Fruit fly (Drosophila melanogaster) whole organism, embryonic: ENCODE data around the gene Catsup.
A peak's percentile ranks its signal among the peaks of the same experiment; 100 is the strongest.

Source experiments
- Aef1 ChIP-seq: fragments of 200-800 bp; sonication (Bioruptor generic); IDR thresholded peaks from 3 replicates; pipeline ENCODE4 v1.3.6; 2022; ENCODE audit warnings: missing biosample characterization, missing genetic modification characterization
- Atf3 ChIP-seq: fragments of 200-800 bp; sonication (Bioruptor generic); optimal IDR thresholded peaks from 3 replicates; lab custom pipeline; 2016; ENCODE audit warnings: missing biosample characterization, missing genetic modification characterization
- CG11398 ChIP-seq: fragments of 200-800 bp; sonication (Bioruptor generic); optimal IDR thresholded peaks from 2 replicates; lab custom pipeline; 2016; ENCODE audit warnings: missing biosample characterization, missing genetic modification characterization
- CG11560 ChIP-seq: fragments of 200-800 bp; sonication (Bioruptor generic); IDR thresholded peaks from 3 replicates; pipeline ENCODE4 v1.3.6; 2022; ENCODE audit warnings: missing biosample characterization, missing genetic modification characterization
- CG11695 ChIP-seq: fragments of 200-800 bp; sonication (Bioruptor generic); IDR thresholded peaks from 3 replicates; pipeline ENCODE4 v1.3.6; 2022; ENCODE audit warnings: missing biosample characterization, missing genetic modification characterization
- CG12104 ChIP-seq: fragments of 200-800 bp; sonication (Bioruptor generic); optimal IDR thresholded peaks from 3 replicates; lab custom pipeline; 2016; ENCODE audit warnings: missing biosample characterization, missing genetic modification characterization
- CG13424 ChIP-seq: fragments of 200-800 bp; sonication (Bioruptor generic); optimal IDR thresholded peaks from 2 replicates; lab custom pipeline; 2019; ENCODE audit warnings: missing biosample characterization, mild to moderate bottlenecking, missing genetic modification characterization, moderate library complexity
- CG13624 ChIP-seq: fragments of 200-800 bp; sonication (Bioruptor generic); optimal IDR thresholded peaks from 2 replicates; lab custom pipeline; 2016; ENCODE audit warnings: missing biosample characterization, missing genetic modification characterization
- CG15011 ChIP-seq: fragments of 200-800 bp; sonication (Bioruptor generic); optimal IDR thresholded peaks from 3 replicates; lab custom pipeline; 2018; ENCODE audit warnings: missing biosample characterization, mild to moderate bottlenecking, missing genetic modification characterization
- CG18011 ChIP-seq: fragments of 200-800 bp; sonication (Bioruptor generic); optimal IDR thresholded peaks from 2 replicates; lab custom pipeline; 2017; ENCODE audit warnings: missing biosample characterization, missing genetic modification characterization, mild to moderate bottlenecking, moderate library complexity, missing genotype
- CG2129 ChIP-seq: fragments of 200-800 bp; sonication (Bioruptor generic); IDR thresholded peaks from 2 replicates; pipeline ENCODE4 v1.3.6; 2022; ENCODE audit warnings: missing biosample characterization, missing genetic modification characterization; ENCODE audit not compliant: partially characterized antibody
- CG4854 ChIP-seq: fragments of 200-800 bp; sonication (Bioruptor generic); optimal IDR thresholded peaks from 2 replicates; lab custom pipeline; 2016; ENCODE audit warnings: missing biosample characterization, missing genetic modification characterization, inconsistent platforms
- CG5180 ChIP-seq: fragments of 200-800 bp; sonication (Bioruptor generic); optimal IDR thresholded peaks from 3 replicates; lab custom pipeline; 2017; ENCODE audit warnings: missing biosample characterization, missing genetic modification characterization, mild to moderate bottlenecking, moderate library complexity, missing genetic modification reagents
- CG5953 ChIP-seq: fragments of 200-800 bp; sonication (Bioruptor generic); IDR thresholded peaks from 2 replicates; pipeline ENCODE4 v1.3.6; 2022; ENCODE audit warnings: missing biosample characterization, missing genetic modification characterization
- CG6683 ChIP-seq: fragments of 200-800 bp; sonication (Bioruptor generic); optimal IDR thresholded peaks from 2 replicates; lab custom pipeline; 2017; ENCODE audit warnings: missing biosample characterization, mild to moderate bottlenecking, missing genetic modification characterization, missing genetic modification reagents
- CG6854 ChIP-seq: fragments of 200-800 bp; sonication (Bioruptor generic); optimal IDR thresholded peaks from 3 replicates; lab custom pipeline; 2017; ENCODE audit warnings: missing biosample characterization, mild to moderate bottlenecking, missing genetic modification characterization
- CHES-1-like ChIP-seq: fragments of 200-800 bp; sonication (Bioruptor generic); optimal IDR thresholded peaks from 2 replicates; lab custom pipeline; 2016; ENCODE audit warnings: missing biosample characterization, missing genetic modification characterization
- Camta ChIP-seq: fragments of 200-800 bp; sonication (Bioruptor generic); optimal IDR thresholded peaks from 2 replicates; lab custom pipeline; 2016; ENCODE audit warnings: missing biosample characterization, missing genetic modification characterization
- Dbx ChIP-seq: fragments of 200-800 bp; sonication (Bioruptor generic); IDR thresholded peaks from 3 replicates; pipeline ENCODE4 v1.3.6; 2022; ENCODE audit warnings: missing biosample characterization, missing genetic modification characterization
- Dek ChIP-seq: fragments of 200-800 bp; sonication (Bioruptor generic); optimal IDR thresholded peaks from 3 replicates; lab custom pipeline; 2019; ENCODE audit warnings: missing biosample characterization, mild to moderate bottlenecking, missing genetic modification characterization, moderate library complexity
- Fer1 ChIP-seq: fragments of 200-800 bp; sonication (Bioruptor generic); optimal IDR thresholded peaks from 2 replicates; lab custom pipeline; 2017; ENCODE audit warnings: missing biosample characterization, mild to moderate bottlenecking, missing genetic modification characterization
- HLH3B ChIP-seq: fragments of 200-800 bp; sonication (Bioruptor generic); IDR thresholded peaks from 2 replicates; pipeline ENCODE4 v1.3.6; 2022; ENCODE audit warnings: missing biosample characterization, missing genetic modification characterization
- Hmx ChIP-seq: fragments of 200-800 bp; sonication (Bioruptor generic); optimal IDR thresholded peaks from 2 replicates; lab custom pipeline; 2016; ENCODE audit warnings: missing biosample characterization, missing genetic modification characterization
- MESR4 ChIP-seq: fragments of 200-800 bp; sonication (Bioruptor generic); optimal IDR thresholded peaks from 2 replicates; lab custom pipeline; 2018; ENCODE audit warnings: missing biosample characterization, mild to moderate bottlenecking, missing genetic modification characterization, moderate library complexity
- Opbp ChIP-seq: fragments of 200-800 bp; sonication (Bioruptor generic); IDR thresholded peaks from 3 replicates; pipeline ENCODE4 v1.3.6; 2022; ENCODE audit warnings: missing biosample characterization, missing genetic modification characterization; ENCODE audit not compliant: partially characterized antibody
- Optix ChIP-seq: fragments of 200-800 bp; sonication (Bioruptor generic); IDR thresholded peaks from 3 replicates; pipeline ENCODE4 v1.3.6; 2022; ENCODE audit warnings: missing biosample characterization, missing genetic modification characterization
- Side ChIP-seq: fragments of 200-800 bp; sonication (Bioruptor generic); optimal IDR thresholded peaks from 2 replicates; lab custom pipeline; 2016; ENCODE audit warnings: missing biosample characterization, missing genetic modification characterization
- Vsx1 ChIP-seq: fragments of 200-800 bp; sonication (Bioruptor generic); optimal IDR thresholded peaks from 2 replicates; lab custom pipeline; 2017; ENCODE audit warnings: missing biosample characterization, mild to moderate bottlenecking, missing genetic modification characterization, missing genetic modification reagents
- Xbp1 ChIP-seq: fragments of 200-800 bp; sonication (Bioruptor generic); optimal IDR thresholded peaks from 3 replicates; lab custom pipeline; 2016; ENCODE audit warnings: missing biosample characterization, mild to moderate bottlenecking, missing genetic modification characterization
- abd-A ChIP-seq: fragments of 200-800 bp; sonication (Bioruptor generic); optimal IDR thresholded peaks from 3 replicates; lab custom pipeline; 2019; ENCODE audit warnings: missing biosample characterization, mild to moderate bottlenecking, missing genetic modification characterization, moderate library complexity
- ash1 ChIP-seq: fragments of 200-800 bp; sonication (Bioruptor generic); optimal IDR thresholded peaks from 2 replicates; lab custom pipeline; 2018; ENCODE audit warnings: missing biosample characterization, mild to moderate bottlenecking, missing genetic modification characterization
- bsh ChIP-seq, 2 experiments: fragments of 200-800 bp; sonication (Bioruptor generic); optimal IDR thresholded peaks; 2 replicates each; lab custom pipeline; 2017 to 2018; ENCODE audit warnings: mild to moderate bottlenecking in 2 of 2, missing biosample characterization in 2 of 2, missing genetic modification characterization in 2 of 2, moderate library complexity in 1 of 2
- cg ChIP-seq: fragments of 200-800 bp; sonication (Bioruptor generic); optimal IDR thresholded peaks from 3 replicates; lab custom pipeline; 2019; ENCODE audit warnings: missing biosample characterization, mild to moderate bottlenecking, missing genetic modification characterization, moderate library complexity
- crp ChIP-seq, 2 experiments: fragments of 200-800 bp; sonication (Bioruptor generic); optimal IDR thresholded peaks; 2 replicates in 1 of 2; 3 replicates in 1 of 2; lab custom pipeline; 2017; ENCODE audit warnings: missing biosample characterization in 2 of 2, missing genetic modification characterization in 2 of 2, mild to moderate bottlenecking in 1 of 2, moderate library complexity in 1 of 2
- ftz-f1 ChIP-seq: fragments of 200-800 bp; sonication (Bioruptor generic); optimal IDR thresholded peaks from 2 replicates; lab custom pipeline; 2016; ENCODE audit warnings: missing biosample characterization, missing genetic modification characterization
- gt ChIP-seq: fragments of 200-800 bp; sonication (Bioruptor generic); IDR thresholded peaks from 2 replicates; pipeline ENCODE4 v1.3.6; 2022; ENCODE audit warnings: missing biosample characterization, missing genetic modification characterization
- hkb ChIP-seq, 2 experiments: fragments of 200-800 bp in 1 of 2; fragments of >200 bp in 1 of 2; sonication (Bioruptor generic) in 1 of 2; IDR thresholded peaks in 1 of 2; optimal IDR thresholded peaks in 1 of 2; 2 replicates each; pipeline versions ENCODE4 v1.3.6 to Lab custom; 2017 to 2022; ENCODE audit warnings: missing biosample characterization in 1 of 2, missing genetic modification characterization in 1 of 2
- lola ChIP-seq, 3 experiments: fragments of >200 bp in 2 of 3; fragments of 200-800 bp in 1 of 3; sonication (Bioruptor generic) in 1 of 3; optimal IDR thresholded peaks; 2 replicates each; lab custom pipeline; 2017 to 2019; ENCODE audit warnings: missing biosample characterization in 3 of 3, missing genetic modification characterization in 3 of 3, mild to moderate bottlenecking in 1 of 3, moderate library complexity in 1 of 3
- pb ChIP-seq: fragments of 200-800 bp; sonication (Bioruptor generic); optimal IDR thresholded peaks from 3 replicates; lab custom pipeline; 2016; ENCODE audit warnings: missing biosample characterization, missing genetic modification characterization
- rib ChIP-seq: fragments of 200-800 bp; sonication (Bioruptor generic); IDR thresholded peaks from 2 replicates; pipeline ENCODE4 v1.3.6; 2022; ENCODE audit warnings: missing biosample characterization, missing genetic modification characterization
- sc ChIP-seq, 3 experiments: fragments of >200 bp in 2 of 3; fragments of 200-800 bp in 1 of 3; sonication (Bioruptor generic) in 1 of 3; optimal IDR thresholded peaks; 2 replicates in 2 of 3; 3 replicates in 1 of 3; lab custom pipeline; 2017; ENCODE audit warnings: mild to moderate bottlenecking in 1 of 3, missing biosample characterization in 1 of 3, missing genetic modification characterization in 1 of 3, missing genetic modification reagents in 1 of 3
- sens-2 ChIP-seq: fragments of 200-800 bp; sonication (Bioruptor generic); IDR thresholded peaks from 2 replicates; pipeline ENCODE4 v1.3.6; 2022; ENCODE audit warnings: missing biosample characterization, missing genetic modification characterization
- seq ChIP-seq: fragments of 200-800 bp; sonication (Bioruptor generic); IDR thresholded peaks from 2 replicates; pipeline ENCODE4 v1.3.6; 2022; ENCODE audit warnings: missing biosample characterization, missing genetic modification characterization
- slp2 ChIP-seq: fragments of 200-800 bp; sonication (Bioruptor generic); optimal IDR thresholded peaks from 2 replicates; lab custom pipeline; 2016; ENCODE audit warnings: missing biosample characterization, missing genetic modification characterization
- sob ChIP-seq: fragments of 200-800 bp; sonication (Bioruptor generic); IDR thresholded peaks from 2 replicates; pipeline ENCODE4 v1.3.6; 2022; ENCODE audit warnings: missing biosample characterization, missing genetic modification characterization
- ssp ChIP-seq: fragments of 200-800 bp; sonication (Bioruptor generic); IDR thresholded peaks from 2 replicates; pipeline ENCODE4 v1.3.6; 2022; ENCODE audit warnings: missing biosample characterization, missing genetic modification characterization
- tap ChIP-seq: fragments of 200-800 bp; optimal IDR thresholded peaks from 3 replicates; lab custom pipeline; 2019; ENCODE audit warnings: missing biosample characterization, mild to moderate bottlenecking, missing genetic modification characterization, moderate library complexity
- wek ChIP-seq: fragments of 200-800 bp; sonication (Bioruptor generic); optimal IDR thresholded peaks from 3 replicates; lab custom pipeline; 2018; ENCODE audit warnings: missing biosample characterization, mild to moderate bottlenecking, missing genetic modification characterization, moderate library complexity

The Catsup gene

DNA sequence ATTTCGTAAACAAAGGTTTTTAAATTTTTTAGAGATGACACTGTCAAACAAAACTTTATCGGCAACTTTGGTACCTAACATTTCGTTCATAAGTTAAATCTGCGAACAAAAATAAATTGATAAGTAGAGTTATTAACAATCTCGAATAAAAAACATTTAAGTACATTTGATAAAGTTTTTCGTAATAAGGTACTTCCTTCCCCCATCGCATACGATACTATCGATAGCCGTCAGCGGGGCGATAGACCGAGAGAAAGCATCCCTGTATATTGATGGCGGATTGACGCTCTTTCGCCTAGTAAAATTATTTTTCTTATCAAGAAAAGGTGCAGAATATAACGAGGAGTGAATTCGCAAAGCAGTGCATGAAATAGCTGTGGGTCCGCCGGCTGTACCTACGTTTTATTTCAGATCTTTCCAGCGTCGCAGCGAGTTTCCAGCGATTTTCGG is 3.5 kb downstream of the Catsup start, which contains the start of the genes Ttc19 and Acn (continued):
- TF ChIP-seq CG18011 (GFP tag; lab: Kevin White, UChicago), result peak; percentile 63
- peak in 1 of 2 experiments; percentile 58 for TF ChIP-seq crp (GFP tag; optimal IDR thresholded peaks at IDR 0.05; lab: Kevin White, UChicago)
- no peak for TF ChIP-seq cg (GFP tag; lab: Kevin White, UChicago)
- TF ChIP-seq CG11398 (GFP tag; lab: Kevin White, UChicago), result peak; percentile 81
- peak; percentile 78 for TF ChIP-seq pb (GFP tag; lab: Kevin White, UChicago)
- peak; percentile 76 for TF ChIP-seq wek
- TF ChIP-seq tap (tag; lab: Kevin White, UChicago), result peak; percentile 63
- TF ChIP-seq CG2129 (GFP tag; lab: Robert Waterston, UW), result peak; percentile 97
- TF ChIP-seq CG13624 (GFP tag; lab: Kevin White, UChicago), result peak; percentile 92
- TF ChIP-seq Vsx1 (GFP tag; lab: Kevin White, UChicago), result no peak
- TF ChIP-seq CG12104 (GFP tag; lab: Kevin White, UChicago), result peak; percentile 71
- peak; percentile 75 for TF ChIP-seq rib (GFP tag; lab: Robert Waterston, UW)
- peak; percentile 85 for TF ChIP-seq Aef1 (GFP tag; lab: Robert Waterston, UW)
- TF ChIP-seq ssp (GFP tag; lab: Robert Waterston, UW), result peak; percentile 82
- TF ChIP-seq lola (GFP tag; optimal IDR thresholded peaks at IDR 0.05; lab: Kevin White, UChicago), result peak in 1 of 3 experiments; percentile 80
- TF ChIP-seq CG6854 (GFP tag; lab: Kevin White, UChicago), result peak; percentile 33
- peak; percentile 82 for TF ChIP-seq Dek (tag; lab: Kevin White, UChicago)
- no peak for TF ChIP-seq sc (optimal IDR thresholded peaks at IDR 0.05; lab: Kevin White, UChicago)
- TF ChIP-seq sc (GFP tag; optimal IDR thresholded peaks at IDR 0.05; lab: Kevin White, UChicago), result peak; percentile 32
- peak; percentile 93 for TF ChIP-seq CHES-1-like
- peak; percentile 90 for TF ChIP-seq Side
- peak; percentile 91 for TF ChIP-seq sob (GFP tag; lab: Robert Waterston, UW)
- TF ChIP-seq CG15011, result no peak
- peak; percentile 72 for TF ChIP-seq Hmx (GFP tag; lab: Kevin White, UChicago)
- TF ChIP-seq ash1 (GFP tag; lab: Kevin White, UChicago), result no peak
- TF ChIP-seq Atf3 (GFP tag; lab: Kevin White, UChicago), result peak; percentile 85
- peak; percentile 80 for TF ChIP-seq MESR4 (GFP tag; lab: Kevin White, UChicago)
- TF ChIP-seq Xbp1 (GFP tag; lab: Kevin White, UChicago), result peak; percentile 90
- TF ChIP-seq bsh (GFP tag; optimal IDR thresholded peaks at IDR 0.05; lab: Kevin White, UChicago), result peak; percentile 7 to 80
- TF ChIP-seq seq (GFP tag; lab: Robert Waterston, UW), result peak; percentile 73
- peak; percentile 40 for TF ChIP-seq ftz-f1 (GFP tag; lab: Kevin White, UChicago)
- peak; percentile 59 for TF ChIP-seq sens-2 (GFP tag; lab: Robert Waterston, UW)
- peak; percentile 24 for TF ChIP-seq CG6683 (GFP tag; lab: Kevin White, UChicago)
- no peak for TF ChIP-seq hkb (optimal IDR thresholded peaks at IDR 0.05; lab: Kevin White, UChicago)
- TF ChIP-seq hkb (GFP tag; IDR thresholded peaks at IDR 0.05; lab: Robert Waterston, UW), result peak; percentile 84
- TF ChIP-seq HLH3B (GFP tag; lab: Robert Waterston, UW), result peak; percentile 75
- TF ChIP-seq CG5953, result 0 out of 2 replicates have a peak, but pooled peaks have one; percentile 25
- peak; percentile 52; the same call in 2 of the 3 replicates for TF ChIP-seq CG11560 (tag; lab: Robert Waterston, UW)
- peak; percentile 90 for TF ChIP-seq Dbx (GFP tag; lab: Robert Waterston, UW)
- TF ChIP-seq Camta, result peak; percentile 89
- TF ChIP-seq Optix (GFP tag; lab: Robert Waterston, UW), result peak; percentile 66; the same call in 2 of the 3 replicates
- TF ChIP-seq gt (GFP tag; lab: Robert Waterston, UW), result 0 out of 2 replicates have a peak, but pooled peaks have one; percentile 40
- TF ChIP-seq CG11695 (GFP tag; lab: Robert Waterston, UW), result peak; percentile 53; the same call in 1 of the 3 replicates
- peak; percentile 75 for TF ChIP-seq Fer1
- peak; percentile 96 for TF ChIP-seq Opbp (GFP tag; lab: Robert Waterston, UW)
- peak; percentile 78 for TF ChIP-seq CG4854 (GFP tag; lab: Kevin White, UChicago)
- TF ChIP-seq CG5180, result no peak
- no peak for TF ChIP-seq abd-A
- TF ChIP-seq CG13424 (tag; lab: Kevin White, UChicago), result peak; percentile 87
- peak; percentile 86 for TF ChIP-seq slp2 (GFP tag; lab: Kevin White, UChicago)
